Worm (Caenorhabditis elegans) whole organism, late embryonic: ENCODE results near the gene dct-17.

Experiments used
- ama-1 ChIP-seq: fragments of 150-350 bp; optimal IDR thresholded peaks from 2 replicates; lab custom pipeline; 2014
- dmd-4 ChIP-seq: sonication (generic microtip); optimal IDR thresholded peaks from 2 replicates; lab custom pipeline; 2016; ENCODE audit warnings: borderline replicate concordance, missing genetic modification characterization, missing compliant biosample characterization
- dve-1 ChIP-seq: sonication (generic microtip); optimal IDR thresholded peaks from 2 replicates; lab custom pipeline; 2017; ENCODE audit warnings: antibody characterized with exemption, mild to moderate bottlenecking, missing genetic modification characterization, missing compliant biosample characterization
- fkh-6 ChIP-seq: sonication (generic microtip); optimal IDR thresholded peaks from 2 replicates; lab custom pipeline; 2016; ENCODE audit warnings: missing genetic modification characterization, missing compliant biosample characterization
- hlh-6 ChIP-seq: sonication (generic microtip); optimal IDR thresholded peaks from 2 replicates; lab custom pipeline; 2016; ENCODE audit warnings: missing genotype, missing genetic modification characterization, missing compliant biosample characterization
- tbx-2 ChIP-seq: sonication (generic microtip); optimal IDR thresholded peaks from 2 replicates; lab custom pipeline; 2016; ENCODE audit warnings: missing genetic modification characterization, missing compliant biosample characterization

ce11 chrV:13768941-13769436 is 38.4 kb upstream of the dct-17 start, which contains the start of gene nas-24:
- no peak for TF ChIP-seq dmd-4
- no peak for TF ChIP-seq tbx-2 (tag; lab: Kevin White, UChicago)
- TF ChIP-seq ama-1 (lab: Kevin White, UChicago): no peak
- TF ChIP-seq hlh-6 (tag; lab: Kevin White, UChicago): no peak
- TF ChIP-seq dve-1 (tag; lab: Kevin White, UChicago): no peak
- no peak for TF ChIP-seq fkh-6 (tag; lab: Kevin White, UChicago)
